Fruit fly (Drosophila melanogaster) Kc167 (cell line): ENCODE results near the gene Prosbeta2.

Source experiments
- Myc ChIP-seq: fragments of >200 bp; optimal IDR thresholded peaks from 2 replicates; lab custom pipeline; 2017; ENCODE audit warnings: missing external identifiers
- h ChIP-seq: fragments of >200 bp; optimal IDR thresholded peaks from 3 replicates; lab custom pipeline; 2018; ENCODE audit warnings: missing external identifiers
- insv ChIP-seq: fragments of >200 bp; optimal IDR thresholded peaks from 3 replicates; lab custom pipeline; 2018; ENCODE audit warnings: missing external identifiers

- TF ChIP-seq h (lab: Kevin White, UChicago) (no peak), Myc (lab: Kevin White, UChicago) (no peak), insv (lab: Kevin White, UChicago) (no peak)
Observed at dm6 chr3L:14974513-14974912, 25.2 kb upstream of the Prosbeta2 start, which contains the start of gene Ocho.
